Worm (Caenorhabditis elegans) whole organism, late embryonic: ENCODE measurements around the gene ZK666.2.
A peak's percentile ranks its signal among the peaks of the same experiment; 100 is the strongest.
"Not testable (repeated sequence)": the region's sequence is repeated elsewhere in the genome, so short reads cannot be mapped to it uniquely, and the experiment has no call there.

ENCODE experiments used
- C08G9.2 ChIP-seq: sonication (generic microtip); optimal IDR thresholded peaks from 2 replicates; lab custom pipeline; 2016; ENCODE audit warnings: mild to moderate bottlenecking, missing genetic modification characterization, moderate library complexity, missing compliant biosample characterization
- K09A11.1 ChIP-seq: sonication (generic microtip); optimal IDR thresholded peaks from 2 replicates; lab custom pipeline; 2017; ENCODE audit warnings: antibody characterized with exemption, mild to moderate bottlenecking, missing genetic modification characterization, missing compliant biosample characterization; ENCODE audit not compliant: insufficient read depth
- ahr-1 ChIP-seq: sonication (generic microtip); optimal IDR thresholded peaks from 2 replicates; lab custom pipeline; 2016; ENCODE audit warnings: missing genetic modification characterization, missing compliant biosample characterization
- ceh-14 ChIP-seq: sonication (generic microtip); optimal IDR thresholded peaks from 2 replicates; lab custom pipeline; 2016; ENCODE audit warnings: missing genotype, missing genetic modification characterization, missing compliant biosample characterization
- ceh-19 ChIP-seq: fragments of 200-800 bp; sonication (Bioruptor generic); optimal IDR thresholded peaks from 2 replicates; lab custom pipeline; 2018; ENCODE audit warnings: mild to moderate bottlenecking, missing genetic modification characterization, missing compliant biosample characterization
- ceh-2 ChIP-seq: sonication (generic microtip); optimal IDR thresholded peaks from 2 replicates; lab custom pipeline; 2016; ENCODE audit warnings: missing genotype, missing genetic modification characterization, missing compliant biosample characterization
- ceh-24 ChIP-seq: sonication (generic microtip); optimal IDR thresholded peaks from 2 replicates; lab custom pipeline; 2016; ENCODE audit warnings: mild to moderate bottlenecking, missing genetic modification characterization, missing compliant biosample characterization
- ceh-31 ChIP-seq: sonication (generic microtip); optimal IDR thresholded peaks from 2 replicates; lab custom pipeline; 2016; ENCODE audit warnings: missing genetic modification characterization, missing compliant biosample characterization
- ceh-34 ChIP-seq: sonication (generic microtip); optimal IDR thresholded peaks from 2 replicates; lab custom pipeline; 2016; ENCODE audit warnings: mild to moderate bottlenecking, missing genetic modification characterization, missing compliant biosample characterization
- ceh-48 ChIP-seq: sonication (generic microtip); optimal IDR thresholded peaks from 2 replicates; lab custom pipeline; 2016; ENCODE audit warnings: missing genetic modification characterization, inconsistent platforms, missing compliant biosample characterization
- dmd-4 ChIP-seq: sonication (generic microtip); optimal IDR thresholded peaks from 2 replicates; lab custom pipeline; 2016; ENCODE audit warnings: borderline replicate concordance, missing genetic modification characterization, missing compliant biosample characterization
- elt-2 ChIP-seq: sonication (generic microtip); optimal IDR thresholded peaks from 2 replicates; lab custom pipeline; 2016; ENCODE audit warnings: missing genetic modification reagents, missing genetic modification characterization, missing compliant biosample characterization
- fax-1 ChIP-seq: sonication (generic microtip); optimal IDR thresholded peaks from 2 replicates; lab custom pipeline; 2016; ENCODE audit warnings: missing genotype, missing genetic modification characterization, missing compliant biosample characterization
- fkh-10 ChIP-seq: fragments of 150-350 bp; optimal IDR thresholded peaks from 2 replicates; lab custom pipeline; 2014; ENCODE audit warnings: missing biosample characterization, missing genetic modification reagents, missing genetic modification characterization
- fkh-6 ChIP-seq: sonication (generic microtip); optimal IDR thresholded peaks from 2 replicates; lab custom pipeline; 2016; ENCODE audit warnings: missing genetic modification characterization, missing compliant biosample characterization
- hlh-15 ChIP-seq: sonication (generic microtip); optimal IDR thresholded peaks from 2 replicates; lab custom pipeline; 2016; ENCODE audit warnings: missing genetic modification characterization, missing compliant biosample characterization
- hlh-30 ChIP-seq: sonication (generic microtip); optimal IDR thresholded peaks from 2 replicates; lab custom pipeline; 2017; ENCODE audit warnings: antibody characterized with exemption, missing genetic modification characterization, missing compliant biosample characterization; ENCODE audit not compliant: insufficient read depth
- hlh-8 ChIP-seq: sonication (generic microtip); optimal IDR thresholded peaks from 2 replicates; lab custom pipeline; 2016; ENCODE audit warnings: missing genotype, missing genetic modification characterization, missing compliant biosample characterization
- lim-6 ChIP-seq: sonication (generic microtip); optimal IDR thresholded peaks from 2 replicates; lab custom pipeline; 2016; ENCODE audit warnings: missing genetic modification characterization, missing compliant biosample characterization
- madf-2 ChIP-seq: sonication (generic microtip); optimal IDR thresholded peaks from 2 replicates; lab custom pipeline; 2017; ENCODE audit warnings: missing genetic modification characterization, missing compliant biosample characterization
- mec-3 ChIP-seq: sonication (generic microtip); optimal IDR thresholded peaks from 2 replicates; lab custom pipeline; 2016; ENCODE audit warnings: borderline replicate concordance, missing genetic modification characterization, missing compliant biosample characterization
- nfya-1 ChIP-seq: sonication (generic microtip); optimal IDR thresholded peaks from 2 replicates; lab custom pipeline; 2017; ENCODE audit warnings: missing genetic modification characterization, mild to moderate bottlenecking, missing compliant biosample characterization, antibody characterized with exemption, moderate library complexity
- odd-2 ChIP-seq: sonication (generic microtip); optimal IDR thresholded peaks from 2 replicates; lab custom pipeline; 2017; ENCODE audit warnings: antibody characterized with exemption, mild to moderate bottlenecking, missing genetic modification characterization, missing compliant biosample characterization
- pag-3 ChIP-seq: sonication (generic microtip); optimal IDR thresholded peaks from 2 replicates; lab custom pipeline; 2016; ENCODE audit warnings: missing compliant biosample characterization, missing genetic modification characterization, borderline replicate concordance
- pha-4 ChIP-seq: fragments of 150-350 bp; optimal IDR thresholded peaks from 2 replicates; lab custom pipeline; 2018; ENCODE audit warnings: missing biosample characterization, missing genetic modification reagents, missing genetic modification characterization
- pros-1 ChIP-seq: fragments of 150-350 bp; optimal IDR thresholded peaks from 2 replicates; lab custom pipeline; 2014; ENCODE audit warnings: missing biosample characterization, missing genetic modification reagents, missing genetic modification characterization
- ref-2 ChIP-seq: sonication (generic microtip); optimal IDR thresholded peaks from 2 replicates; lab custom pipeline; 2016; ENCODE audit warnings: missing genetic modification characterization, missing compliant biosample characterization
- sdc-2 ChIP-seq: sonication (generic microtip); optimal IDR thresholded peaks from 2 replicates; lab custom pipeline; 2016; ENCODE audit warnings: missing genotype, missing genetic modification characterization, missing compliant biosample characterization
- tbx-2 ChIP-seq: sonication (generic microtip); optimal IDR thresholded peaks from 2 replicates; lab custom pipeline; 2016; ENCODE audit warnings: missing genetic modification characterization, missing compliant biosample characterization
- unc-42 ChIP-seq: sonication (generic microtip); optimal IDR thresholded peaks from 2 replicates; lab custom pipeline; 2016; ENCODE audit warnings: missing genotype, missing genetic modification characterization, missing compliant biosample characterization
- unc-55 ChIP-seq: sonication (generic microtip); optimal IDR thresholded peaks from 2 replicates; lab custom pipeline; 2017; ENCODE audit warnings: missing biosample characterization, missing genetic modification reagents, missing genetic modification characterization
- zip-5 ChIP-seq: sonication (generic microtip); optimal IDR thresholded peaks from 2 replicates; lab custom pipeline; 2016; ENCODE audit warnings: missing genetic modification characterization, missing compliant biosample characterization
- ztf-16 ChIP-seq: sonication (generic microtip); optimal IDR thresholded peaks from 2 replicates; lab custom pipeline; 2017; ENCODE audit warnings: missing genetic modification characterization, missing compliant biosample characterization

The ZK666.2 gene

ce11 chrII:10446300-10446699 is 25.4 kb downstream of the ZK666.2 start:
- no peak for TF ChIP-seq pag-3 (tag; lab: Kevin White, UChicago)
- no peak for TF ChIP-seq pha-4
- no peak for TF ChIP-seq unc-42
- no peak for TF ChIP-seq ref-2 (tag; lab: Kevin White, UChicago)
- TF ChIP-seq fkh-10 (GFP tag; lab: Kevin White, UChicago): no peak
- no peak for TF ChIP-seq C08G9.2 (tag; lab: Kevin White, UChicago)
- TF ChIP-seq ceh-31: no peak
- no peak for TF ChIP-seq dmd-4 (tag; lab: Kevin White, UChicago)
- no peak for TF ChIP-seq sdc-2
- no peak for TF ChIP-seq ceh-2
- TF ChIP-seq ceh-34 (tag; lab: Kevin White, UChicago): no peak
- TF ChIP-seq fax-1 (tag; lab: Kevin White, UChicago): no peak
- no peak for TF ChIP-seq ztf-16
- no peak for TF ChIP-seq unc-55
- TF ChIP-seq tbx-2 (tag; lab: Kevin White, UChicago): no peak
- TF ChIP-seq fkh-6: no peak
- TF ChIP-seq ceh-24: no peak
- TF ChIP-seq ceh-14: no peak
- no peak for TF ChIP-seq K09A11.1
- TF ChIP-seq ceh-19 (GFP tag; lab: Kevin White, UChicago): no peak

DNA sequence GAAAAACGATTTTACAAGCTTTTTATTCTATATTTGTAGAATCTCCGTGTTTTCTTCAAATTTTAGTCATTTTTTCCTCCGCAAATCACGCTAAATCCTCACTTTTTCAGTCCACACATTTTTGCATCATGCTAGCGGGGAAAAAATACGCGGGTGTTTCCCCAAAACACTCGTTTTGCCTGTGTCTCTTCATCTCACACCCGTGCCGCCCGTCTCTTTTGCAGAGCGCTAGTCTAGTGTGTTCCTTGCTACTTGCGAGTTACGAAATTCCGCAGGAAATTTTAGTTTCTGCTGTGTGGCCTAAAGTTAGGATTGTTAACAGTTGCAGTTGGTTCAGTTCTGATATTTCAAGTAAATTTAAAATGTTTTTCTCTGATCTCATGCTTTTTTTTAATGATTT is 26.0 kb downstream of the ZK666.2 start:
- TF ChIP-seq nfya-1 (tag; lab: Kevin White, UChicago): peak; percentile 20
- no peak for TF ChIP-seq unc-42
- TF ChIP-seq elt-2 (tag; lab: Kevin White, UChicago): peak; percentile 15

DNA sequence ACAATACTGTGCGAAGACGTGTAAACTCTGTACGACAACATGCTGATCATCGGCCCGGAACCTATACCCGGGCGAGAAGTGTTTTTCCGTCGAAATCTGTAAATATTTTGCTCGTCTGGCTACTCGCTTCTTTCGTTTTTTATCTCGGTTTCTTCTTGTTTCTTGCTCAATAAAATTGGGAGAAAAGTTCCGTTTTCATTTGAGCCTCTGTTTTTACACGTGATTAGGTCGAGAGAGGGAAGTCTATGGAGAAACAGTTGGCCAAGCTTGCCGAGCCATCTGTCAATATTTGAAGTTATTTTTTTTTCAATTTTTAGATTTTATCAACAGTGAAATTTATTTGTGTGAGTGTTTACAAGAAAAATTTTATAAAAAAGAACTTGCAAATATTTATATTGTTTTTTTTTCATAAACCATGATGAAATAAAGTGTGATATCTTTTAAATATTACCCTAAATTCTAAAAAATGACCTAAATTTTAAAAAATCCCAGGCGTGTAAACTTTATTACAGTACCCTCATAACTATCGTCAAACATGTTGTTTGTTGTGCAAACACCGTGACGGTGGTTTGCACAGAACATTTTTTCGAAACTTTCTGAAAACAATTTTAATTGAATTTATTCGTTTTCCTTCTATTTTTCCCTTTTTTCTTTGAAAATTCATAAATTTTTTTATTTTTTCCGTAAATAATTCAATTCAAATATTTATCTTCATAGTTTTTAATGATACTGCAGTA is 26.6 kb downstream of the ZK666.2 start:
- no peak for TF ChIP-seq ceh-48 (tag; lab: Kevin White, UChicago)
- TF ChIP-seq ceh-24: no peak
- no peak for TF ChIP-seq madf-2 (tag; lab: Kevin White, UChicago)

DNA sequence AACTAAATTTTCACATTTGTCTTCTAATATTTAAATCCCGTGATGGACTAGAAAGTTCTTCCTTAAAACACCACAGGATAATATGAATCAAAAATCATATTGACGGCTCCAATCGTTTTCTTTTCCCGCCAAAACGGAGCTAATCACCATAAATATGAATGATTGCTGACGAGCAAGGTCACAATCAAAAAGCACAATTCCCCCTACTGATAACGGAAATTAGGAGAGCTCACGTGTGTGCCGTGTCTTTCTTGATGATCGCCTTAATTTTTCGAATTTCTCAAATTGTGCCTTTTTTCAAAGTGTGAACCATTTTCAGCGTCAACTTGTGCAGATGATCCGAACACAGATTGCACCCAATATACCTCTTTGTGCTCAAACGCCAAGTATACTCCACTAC is 27.8 kb downstream of the ZK666.2 start:
- TF ChIP-seq elt-2 (tag; lab: Kevin White, UChicago) (peak; percentile 72), ceh-24 (no peak), mec-3 (tag; lab: Kevin White, UChicago) (no peak), hlh-8 (no peak)

ce11 chrII:10442846-10443245 is 28.8 kb downstream of the ZK666.2 start, which contains the start of gene ZK673.1:
Gene ZK673.1, plus strand, starts transcription at chrII:10443146.
- not testable (repeated sequence) for TF ChIP-seq hlh-15; hlh-30 (tag; lab: Kevin White, UChicago); zip-5 (tag; lab: Kevin White, UChicago)

ce11 chrII:10439976-10440375 is 31.7 kb downstream of the ZK666.2 start, which contains the start of gene E04D5.4:
Gene E04D5.4, plus strand, starts transcription at chrII:10440276.
- no peak for TF ChIP-seq lim-6 (tag; lab: Kevin White, UChicago)
- TF ChIP-seq pros-1 (tag; lab: Kevin White, UChicago): no peak
- TF ChIP-seq ref-2 (tag; lab: Kevin White, UChicago): no peak
- no peak for TF ChIP-seq ahr-1 (tag; lab: Kevin White, UChicago)
- no peak for TF ChIP-seq pha-4
- no peak for TF ChIP-seq ztf-16
- TF ChIP-seq odd-2 (tag; lab: Kevin White, UChicago): no peak
- no peak for TF ChIP-seq fkh-10 (GFP tag; lab: Kevin White, UChicago)
- TF ChIP-seq, all 69 proteins: peak for 0
